Worm (Caenorhabditis elegans) whole organism, young adult: ENCODE data around the gene rpn-2.

ENCODE experiments used
- F39B2.1 ChIP-seq: fragments of 200-800 bp; sonication (Bioruptor generic); IDR thresholded peaks from 2 replicates; pipeline ENCODE4 v1.3.6; 2022; ENCODE audit warnings: missing genetic modification reagents, missing genetic modification characterization, missing compliant biosample characterization
- ama-1 ChIP-seq, 3 experiments: fragments of 150-350 bp in 1 of 3; sonication (generic microtip) in 2 of 3; optimal IDR thresholded peaks; 2 replicates each; lab custom pipeline; 2014 to 2018; ENCODE audit warnings: missing biosample characterization in 2 of 3, missing genetic modification characterization in 2 of 3, missing genetic modification reagents in 2 of 3
- hrde-1 ChIP-seq: sonication (generic microtip); optimal IDR thresholded peaks from 2 replicates; lab custom pipeline; 2016; ENCODE audit warnings: missing genetic modification characterization, mild to moderate bottlenecking, missing compliant biosample characterization, moderate library complexity, missing genotype, missing genetic modification reagents, borderline replicate concordance
- lir-1 ChIP-seq: fragments of 200-800 bp; sonication (Bioruptor generic); conservative IDR thresholded peaks from 2 replicates; pipeline ENCODE4 v1.3.6; 2022; ENCODE audit warnings: missing genetic modification reagents, missing genetic modification characterization, missing compliant biosample characterization
- nhr-120 ChIP-seq: fragments of 200-800 bp; sonication (Bioruptor generic); IDR thresholded peaks from 2 replicates; pipeline ENCODE4 v1.3.6; 2022; ENCODE audit warnings: missing genetic modification characterization, missing compliant biosample characterization
- unc-62 ChIP-seq: fragments of 150-350 bp; optimal IDR thresholded peaks from 2 replicates; lab custom pipeline; 2014; ENCODE audit warnings: missing biosample characterization, missing genetic modification reagents, missing genetic modification characterization
- ztf-28 ChIP-seq: fragments of 200-800 bp; sonication (Bioruptor generic); IDR thresholded peaks from 2 replicates; pipeline ENCODE4 v1.3.6; 2022; ENCODE audit warnings: missing genetic modification reagents, missing genetic modification characterization, missing compliant biosample characterization

DNA sequence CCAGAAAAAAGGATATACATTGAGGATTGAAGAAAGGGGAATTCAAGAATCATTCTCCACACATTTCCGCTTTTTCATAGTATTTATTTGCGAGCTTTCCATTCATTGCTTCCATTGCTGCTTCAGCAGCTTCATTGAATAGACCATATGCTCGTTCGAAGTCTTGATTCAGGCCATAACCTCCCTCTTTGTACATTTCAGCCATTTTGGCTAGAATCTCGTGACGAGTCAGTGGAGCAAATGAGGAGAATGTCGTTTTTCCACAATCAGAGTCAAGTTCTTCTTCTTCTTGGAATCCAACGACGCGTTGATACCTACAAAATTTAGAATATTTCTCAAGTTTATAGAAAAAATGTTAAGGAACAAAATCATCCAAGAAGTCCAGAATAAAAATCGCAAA lies 33.7 kb upstream of the rpn-2 start:
- TF ChIP-seq hrde-1 (tag; lab: Kevin White, UChicago) (no peak), ama-1 (optimal IDR thresholded peaks at IDR 0.05; lab: Kevin White, UChicago) (no peak), ama-1 (GFP tag; optimal IDR thresholded peaks at IDR 0.05; lab: Kevin White, UChicago) (no peak), ztf-28 (no peak), nhr-120 (GFP tag; lab: Robert Waterston, UW) (no peak), unc-62 (GFP tag; lab: Kevin White, UChicago) (no peak), lir-1 (no peak), F39B2.1 (GFP tag; lab: Robert Waterston, UW) (no peak)
